Worm (Caenorhabditis elegans) whole organism, mixed stage, embryonic: Measurements from ENCODE around the gene F45E1.5.

Experiments
- M03D4.4 ChIP-seq: sonication (generic microtip); optimal IDR thresholded peaks from 2 replicates; lab custom pipeline; 2017; ENCODE audit warnings: mild to moderate bottlenecking, missing genetic modification characterization, missing compliant biosample characterization
- bed-3 ChIP-seq: fragments of 200-800 bp; sonication (Bioruptor generic); optimal IDR thresholded peaks from 3 replicates; lab custom pipeline; 2018; ENCODE audit warnings: mild to moderate bottlenecking, missing genetic modification characterization, moderate library complexity, missing compliant biosample characterization
- blmp-1 ChIP-seq: fragments of 150-350 bp; optimal IDR thresholded peaks from 2 replicates; lab custom pipeline; 2014; ENCODE audit warnings: missing biosample characterization, missing genetic modification characterization
- ceh-39 ChIP-seq: fragments of 150-350 bp; optimal IDR thresholded peaks from 2 replicates; lab custom pipeline; 2014; ENCODE audit warnings: missing biosample characterization, missing genetic modification characterization
- ces-1 ChIP-seq: fragments of 150-350 bp; optimal IDR thresholded peaks from 2 replicates; lab custom pipeline; 2014; ENCODE audit warnings: missing biosample characterization, missing genetic modification reagents, missing genetic modification characterization
- cnd-1 ChIP-seq: fragments of 200-800 bp; sonication (Bioruptor generic); optimal IDR thresholded peaks from 2 replicates; lab custom pipeline; 2018; ENCODE audit warnings: mild to moderate bottlenecking, missing genetic modification characterization, missing compliant biosample characterization
- drap-1 ChIP-seq: fragments of 200-800 bp; sonication (Bioruptor generic); optimal IDR thresholded peaks from 3 replicates; lab custom pipeline; 2018; ENCODE audit warnings: mild to moderate bottlenecking, missing genetic modification characterization, missing compliant biosample characterization
- elt-1 ChIP-seq: sonication (generic microtip); optimal IDR thresholded peaks from 2 replicates; lab custom pipeline; 2017; ENCODE audit warnings: missing genetic modification characterization, mild to moderate bottlenecking, missing compliant biosample characterization, antibody characterized with exemption, moderate library complexity, borderline replicate concordance; ENCODE audit not compliant: insufficient read depth
- flh-1 ChIP-seq: fragments of 200-800 bp; sonication (Bioruptor generic); optimal IDR thresholded peaks from 2 replicates; lab custom pipeline; 2018; ENCODE audit warnings: mild to moderate bottlenecking, missing genetic modification characterization, moderate library complexity, missing compliant biosample characterization
- ham-2 ChIP-seq: fragments of 200-800 bp; sonication (Bioruptor generic); optimal IDR thresholded peaks from 2 replicates; lab custom pipeline; 2018; ENCODE audit warnings: mild to moderate bottlenecking, missing genetic modification characterization, missing compliant biosample characterization
- hlh-1 ChIP-seq: fragments of 150-350 bp; optimal IDR thresholded peaks from 2 replicates; lab custom pipeline; 2014; ENCODE audit warnings: missing biosample characterization, missing genetic modification reagents, missing genetic modification characterization
- lin-32 ChIP-seq: fragments of 200-800 bp; sonication (Bioruptor generic); optimal IDR thresholded peaks from 2 replicates; lab custom pipeline; 2018; ENCODE audit warnings: mild to moderate bottlenecking, missing genetic modification characterization, missing compliant biosample characterization
- lsy-2 ChIP-seq: fragments of 150-350 bp; optimal IDR thresholded peaks from 2 replicates; lab custom pipeline; 2014; ENCODE audit warnings: missing biosample characterization, missing genetic modification characterization
- mab-5 ChIP-seq: fragments of 150-350 bp; optimal IDR thresholded peaks from 2 replicates; lab custom pipeline; 2014; ENCODE audit warnings: missing biosample characterization, missing genetic modification characterization
- mep-1 ChIP-seq: fragments of 150-350 bp; optimal IDR thresholded peaks from 2 replicates; lab custom pipeline; 2017; ENCODE audit warnings: missing biosample characterization, missing genetic modification reagents, missing genetic modification characterization, inconsistent platforms
- mls-2 ChIP-seq: sonication (generic microtip); optimal IDR thresholded peaks from 2 replicates; lab custom pipeline; 2016; ENCODE audit warnings: mild to moderate bottlenecking, missing genetic modification characterization, moderate library complexity, missing compliant biosample characterization
- nhr-12 ChIP-seq: fragments of 150-350 bp; optimal IDR thresholded peaks from 2 replicates; lab custom pipeline; 2014; ENCODE audit warnings: missing biosample characterization, missing genetic modification characterization
- nhr-237 ChIP-seq: fragments of 150-350 bp; optimal IDR thresholded peaks from 2 replicates; lab custom pipeline; 2014; ENCODE audit warnings: missing biosample characterization, missing genetic modification characterization
- nhr-28 ChIP-seq: fragments of 150-350 bp; optimal IDR thresholded peaks from 2 replicates; lab custom pipeline; 2014; ENCODE audit warnings: missing biosample characterization, missing genetic modification characterization
- nhr-76 ChIP-seq: sonication (generic microtip); optimal IDR thresholded peaks from 2 replicates; lab custom pipeline; 2017; ENCODE audit warnings: missing biosample characterization, missing genetic modification characterization
- pha-4 ChIP-seq: fragments of 150-350 bp; optimal IDR thresholded peaks from 2 replicates; lab custom pipeline; 2018; ENCODE audit warnings: missing biosample characterization, missing genetic modification reagents, missing genetic modification characterization
- sptf-1 ChIP-seq: sonication (generic microtip); optimal IDR thresholded peaks from 2 replicates; lab custom pipeline; 2017; ENCODE audit warnings: mild to moderate bottlenecking, missing genetic modification characterization, moderate library complexity, missing compliant biosample characterization
- unc-120 ChIP-seq: sonication (generic microtip); optimal IDR thresholded peaks from 2 replicates; lab custom pipeline; 2017; ENCODE audit warnings: missing genetic modification characterization, missing compliant biosample characterization; ENCODE audit not compliant: poor library complexity, severe bottlenecking
- unc-62 ChIP-seq: fragments of 150-350 bp; optimal IDR thresholded peaks from 2 replicates; lab custom pipeline; 2014; ENCODE audit warnings: missing biosample characterization, missing genetic modification reagents, missing genetic modification characterization
- ztf-11 ChIP-seq: fragments of 150-350 bp; optimal IDR thresholded peaks from 2 replicates; lab custom pipeline; 2014; ENCODE audit warnings: missing biosample characterization, missing genetic modification characterization

Gene F45E1.5

DNA sequence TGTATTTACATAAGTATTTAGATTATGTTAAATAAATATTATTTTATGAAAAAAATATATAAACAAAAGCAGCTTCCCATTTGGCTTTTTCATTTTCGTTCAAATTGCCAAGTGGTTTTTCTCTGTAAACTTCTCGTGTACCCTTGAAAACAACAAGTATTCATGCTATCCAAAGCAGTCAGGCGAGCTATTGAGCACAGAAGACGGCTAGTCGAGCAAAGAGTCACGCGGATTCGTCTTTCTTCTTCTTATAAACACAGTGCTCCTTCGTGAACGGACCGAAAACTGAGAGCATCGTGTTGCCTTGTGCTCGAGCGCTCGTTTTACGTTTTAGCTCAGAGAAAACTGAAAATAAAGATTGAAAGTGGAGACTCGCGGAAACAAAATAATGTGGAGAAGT is 39.4 kb downstream of the F45E1.5 start:
- TF ChIP-seq hlh-1 (tag; lab: Kevin White, UChicago) (no peak), blmp-1 (no peak), ztf-11 (tag; lab: Kevin White, UChicago) (no peak)

DNA sequence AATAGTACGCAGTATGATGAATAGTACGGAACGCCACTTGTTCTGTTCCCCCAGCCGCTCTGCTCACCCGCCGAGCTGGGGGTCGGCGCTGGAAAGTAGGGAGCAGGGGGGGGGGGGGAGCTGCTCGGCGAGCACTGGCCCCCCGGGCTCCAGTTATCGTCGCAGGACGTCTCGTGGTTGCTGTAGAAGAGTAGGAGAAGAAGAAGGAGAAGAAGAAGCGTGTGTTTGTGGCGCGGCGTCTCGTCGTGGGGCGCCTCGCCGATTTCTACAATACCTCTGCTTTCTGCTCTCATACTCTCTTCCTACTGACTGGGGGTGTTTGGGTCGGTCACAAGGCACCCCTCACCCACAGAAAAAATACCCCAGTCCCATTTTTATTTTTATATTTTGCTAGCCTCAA is 40.8 kb downstream of the F45E1.5 start:
- TF ChIP-seq sptf-1 (tag; lab: Kevin White, UChicago) (peak; percentile 40), drap-1 (GFP tag; lab: Kevin White, UChicago) (no peak), mls-2 (tag; lab: Kevin White, UChicago) (peak; percentile 10)

DNA sequence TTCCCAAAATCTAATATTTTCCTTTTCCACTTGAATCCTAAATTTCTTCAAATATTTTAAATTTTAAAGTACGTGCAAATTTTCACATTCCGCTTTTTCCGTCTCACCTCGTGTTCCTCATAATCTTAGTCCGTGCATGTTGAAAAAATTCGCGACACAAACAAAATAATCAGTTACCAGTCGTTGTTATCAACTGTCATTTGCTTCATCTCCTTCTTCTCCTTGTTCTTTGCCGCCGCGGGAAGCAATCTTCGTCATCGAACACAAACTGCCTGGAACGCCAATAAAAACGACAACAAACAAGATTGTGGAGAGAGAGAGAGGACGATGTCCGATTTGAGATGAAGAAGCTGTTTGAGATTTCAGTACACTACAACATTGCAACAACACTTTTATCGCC is 41.3 kb downstream of the F45E1.5 start, which contains the start of gene C34D10.5:
TSS of gene C34D10.5 (plus strand) at position 269 of the 400 bp plus-strand sequence.
- TF ChIP-seq mab-5 (tag; lab: Kevin White, UChicago) (no peak), flh-1 (GFP tag; lab: Kevin White, UChicago) (no peak), nhr-76 (no peak)

DNA sequence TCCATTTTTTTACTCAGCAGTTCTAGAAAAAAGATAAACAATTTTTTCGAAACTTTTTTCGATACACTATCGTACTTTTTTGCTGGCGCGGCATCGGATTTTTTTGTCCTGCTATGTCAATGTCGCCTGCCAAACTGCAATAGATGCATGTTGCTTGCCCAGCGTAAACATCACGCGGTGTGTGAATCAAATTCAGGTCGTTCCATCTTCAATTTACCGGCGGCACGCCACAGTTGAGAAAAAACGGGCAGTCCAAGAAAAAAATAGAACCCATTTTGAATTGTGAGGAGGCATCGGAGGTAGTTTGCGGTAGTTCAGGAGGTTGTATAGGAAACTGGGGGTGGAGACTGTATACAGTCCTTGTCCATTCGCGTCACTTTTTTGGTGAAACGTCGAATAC is 41.9 kb downstream of the F45E1.5 start:
- no peak for TF ChIP-seq unc-120
- TF ChIP-seq nhr-237 (tag; lab: Kevin White, UChicago) = no peak
- no peak for TF ChIP-seq ceh-39 (tag; lab: Kevin White, UChicago)
- TF ChIP-seq sptf-1 (tag; lab: Kevin White, UChicago) = no peak

DNA sequence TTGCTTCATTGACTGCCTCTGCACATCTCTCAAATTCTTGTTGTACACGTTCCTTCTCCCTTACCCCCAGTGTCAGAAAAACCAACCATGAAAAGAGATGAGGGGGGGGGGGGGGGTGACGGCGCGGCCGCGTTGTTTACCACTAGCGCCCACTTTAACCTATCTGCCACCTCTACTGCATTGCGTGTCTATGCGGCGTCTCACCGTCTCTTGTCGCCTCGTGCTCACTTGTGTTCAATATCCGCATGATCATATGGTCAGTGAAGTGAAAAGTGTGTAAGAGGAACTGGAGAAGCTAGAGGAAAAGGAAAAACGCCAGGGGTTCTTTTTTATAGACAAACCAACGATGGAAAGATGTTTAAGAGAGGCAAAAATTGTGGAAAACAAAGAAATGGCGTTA is 43.2 kb downstream of the F45E1.5 start:
- TF ChIP-seq nhr-12 (tag; lab: Kevin White, UChicago) (no peak), ham-2 (GFP tag; lab: Kevin White, UChicago) (peak; percentile 51), drap-1 (GFP tag; lab: Kevin White, UChicago) (peak; percentile 26), sptf-1 (tag; lab: Kevin White, UChicago) (peak; percentile 69), unc-120 (peak; percentile 11), M03D4.4 (tag; lab: Kevin White, UChicago) (peak; percentile 18), mep-1 (peak; percentile 39), pha-4 (tag; lab: Kevin White, UChicago) (peak; percentile 81), nhr-28 (tag; lab: Kevin White, UChicago) (no peak), elt-1 (tag; lab: Kevin White, UChicago) (no peak), unc-62 (peak; percentile 6), mls-2 (tag; lab: Kevin White, UChicago) (peak; percentile 68)
- TF ChIP-seq, all 35 proteins: peak for 9

DNA sequence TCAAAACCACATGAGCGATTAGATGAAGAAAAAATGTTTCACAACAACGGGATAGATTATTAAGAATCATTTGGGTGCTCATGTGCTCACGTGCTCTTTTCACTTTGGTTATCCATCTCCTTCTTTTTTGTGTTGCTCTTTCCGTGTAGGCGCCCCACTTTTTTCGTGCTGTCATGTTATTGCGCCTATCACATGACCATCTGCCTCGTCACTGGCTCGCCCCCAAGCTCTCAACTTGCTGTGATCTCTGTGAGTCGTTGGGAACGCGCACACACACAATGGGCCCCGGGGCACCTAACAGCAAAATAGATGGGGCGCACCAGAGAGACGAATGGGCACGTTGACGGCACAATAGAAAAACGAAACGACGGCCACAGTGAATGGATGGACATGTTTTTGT is 45.1 kb downstream of the F45E1.5 start:
- TF ChIP-seq unc-120 = peak; percentile 9
- TF ChIP-seq ceh-39 (tag; lab: Kevin White, UChicago) = no peak
- TF ChIP-seq sptf-1 (tag; lab: Kevin White, UChicago) = peak; percentile 24
- TF ChIP-seq unc-62 = no peak
- TF ChIP-seq, all 35 proteins: peak for 2

DNA sequence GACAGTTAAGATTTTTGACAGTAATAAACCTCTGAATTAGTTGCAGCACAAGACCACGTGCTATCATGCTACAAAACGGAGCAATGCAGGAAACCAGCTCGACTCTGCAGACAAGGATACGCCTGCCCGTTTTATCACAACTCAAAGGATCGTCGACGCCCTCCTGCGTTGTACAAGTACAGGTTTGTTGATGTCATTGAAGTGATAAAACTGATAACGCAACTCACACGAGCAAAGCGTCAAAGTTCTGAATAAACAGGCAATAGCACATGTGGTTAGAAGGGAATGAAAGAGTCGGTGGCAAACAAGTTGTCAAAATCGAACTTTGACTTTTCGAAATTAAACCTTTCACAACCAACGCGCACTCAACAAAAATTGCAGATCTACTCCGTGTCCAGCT is 46.2 kb downstream of the F45E1.5 start:
- TF ChIP-seq cnd-1 (tag; lab: Kevin White, UChicago) = no peak

DNA sequence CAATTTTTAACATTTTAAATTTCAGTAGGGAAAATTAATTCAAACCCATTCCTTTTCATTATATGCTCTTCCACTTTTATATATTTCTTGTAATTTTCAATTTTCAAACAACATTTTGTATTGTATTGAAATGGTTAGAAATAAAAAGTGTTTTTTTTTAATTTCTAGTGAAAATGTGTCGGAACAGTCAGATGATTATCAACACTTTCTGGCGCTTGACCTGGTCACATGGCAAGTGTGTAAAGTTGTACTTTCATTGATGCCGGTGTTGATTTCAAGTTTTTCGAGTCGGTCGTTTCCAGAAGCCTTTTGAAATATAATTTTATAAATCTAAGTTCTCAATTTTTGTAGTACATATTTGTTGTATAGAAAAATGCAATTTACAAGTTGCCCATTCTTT is 50.2 kb downstream of the F45E1.5 start:
- TF ChIP-seq lin-32 (GFP tag; lab: Kevin White, UChicago) (no peak), hlh-1 (tag; lab: Kevin White, UChicago) (no peak), lsy-2 (tag; lab: Kevin White, UChicago) (no peak), ces-1 (no peak), pha-4 (tag; lab: Kevin White, UChicago) (no peak), nhr-237 (tag; lab: Kevin White, UChicago) (no peak), mep-1 (no peak), ham-2 (GFP tag; lab: Kevin White, UChicago) (no peak), bed-3 (GFP tag; lab: Kevin White, UChicago) (no peak), nhr-28 (tag; lab: Kevin White, UChicago) (no peak), nhr-12 (tag; lab: Kevin White, UChicago) (no peak)
